Fruit fly (Drosophila melanogaster): Measurements from ENCODE around the gene Naa30B.
A peak's percentile ranks its signal among the peaks of the same experiment; 100 is the strongest.

The Naa30B gene

dm6 chr3L:1478998-1479680, 7.3 kb upstream of the Naa30B start (continued):
- peak; percentile 98 for TF ChIP-seq zen (tag; optimal IDR thresholded peaks at IDR 0.05)
- peak; percentile 56 for TF ChIP-seq Hr3 (GFP tag; optimal IDR thresholded peaks at IDR 0.05)
- TF ChIP-seq Hr78 (GFP tag; optimal IDR thresholded peaks at IDR 0.05): no peak
- TF ChIP-seq pros (GFP tag; optimal IDR thresholded peaks at IDR 0.05): no peak
- no peak for TF ChIP-seq Doc3 (GFP tag; IDR thresholded peaks at IDR 0.05; ENCODE audit: partially characterized antibody)
- no peak for TF ChIP-seq nau (GFP tag; optimal IDR thresholded peaks at IDR 0.05)
- no peak for TF ChIP-seq NFAT (GFP tag; IDR thresholded peaks at IDR 0.05)
- TF ChIP-seq Myb (GFP tag; optimal IDR thresholded peaks at IDR 0.05): peak; percentile 33
- TF ChIP-seq lola (GFP tag; optimal IDR thresholded peaks at IDR 0.05): peak in 1 of 3 experiments; percentile 86
- TF ChIP-seq D19A (tag; optimal IDR thresholded peaks at IDR 0.05): peak; percentile 19
- TF ChIP-seq NK7.1 (GFP tag; optimal IDR thresholded peaks at IDR 0.05): peak; percentile 47
- peak; percentile 30 for TF ChIP-seq shn (GFP tag; optimal IDR thresholded peaks at IDR 0.05)
- no peak for TF ChIP-seq abd-A (tag; optimal IDR thresholded peaks at IDR 0.05)
- TF ChIP-seq H2.0 (GFP tag; IDR thresholded peaks at IDR 0.05): peak; percentile 76
- peak; percentile 27 for TF ChIP-seq CG12155 (GFP tag; optimal IDR thresholded peaks at IDR 0.05)
- TF ChIP-seq repo (GFP tag; optimal IDR thresholded peaks at IDR 0.05): no peak
- TF ChIP-seq stc (GFP tag; IDR thresholded peaks at IDR 0.05): peak; percentile 47; the same call in 1 of the 2 replicates
- TF ChIP-seq bsh (GFP tag; optimal IDR thresholded peaks at IDR 0.05): peak in 1 of 2 experiments; percentile 62
- TF ChIP-seq CG43689 (GFP tag; IDR thresholded peaks at IDR 0.05): no peak
- no peak for TF ChIP-seq aop (GFP tag; IDR thresholded peaks at IDR 0.05)
- TF ChIP-seq bowl (GFP tag; IDR thresholded peaks at IDR 0.05): no peak
- peak; percentile 82 for TF ChIP-seq CG2712 (tag; optimal IDR thresholded peaks at IDR 0.05)
- peak; percentile 51 for TF ChIP-seq CG11504 (tag; optimal IDR thresholded peaks at IDR 0.05)
- peak; percentile 63 for TF ChIP-seq Bdp1 (GFP tag; optimal IDR thresholded peaks at IDR 0.05)
- no peak for TF ChIP-seq cad (GFP tag; optimal IDR thresholded peaks at IDR 0.05)
- 0 out of 3 replicates have a peak, but pooled peaks have one; percentile 38 for TF ChIP-seq CG11093 (GFP tag; IDR thresholded peaks at IDR 0.05)
- peak; percentile 74 for TF ChIP-seq CG10979 (tag; optimal IDR thresholded peaks at IDR 0.05)
- peak; percentile 97 for TF ChIP-seq fd102C (GFP tag; optimal IDR thresholded peaks at IDR 0.05)
- TF ChIP-seq grau (tag; optimal IDR thresholded peaks at IDR 0.05): peak; percentile 61
- peak; percentile 51 for TF ChIP-seq dati (GFP tag; IDR thresholded peaks at IDR 0.05)
- TF ChIP-seq CG18262 (tag; optimal IDR thresholded peaks at IDR 0.05): peak; percentile 81
- no peak for TF ChIP-seq bab2 (GFP tag; optimal IDR thresholded peaks at IDR 0.05)
- no peak for TF ChIP-seq CG4854 (GFP tag; optimal IDR thresholded peaks at IDR 0.05)
- TF ChIP-seq otp (GFP tag; IDR thresholded peaks at IDR 0.05): peak; percentile 87
- TF ChIP-seq CG30403 (GFP tag; optimal IDR thresholded peaks at IDR 0.05): peak; percentile 50
- peak; percentile 50 for TF ChIP-seq CG12744 (GFP tag; optimal IDR thresholded peaks at IDR 0.05)
- peak; percentile 24 for TF ChIP-seq CG9437 (GFP tag; optimal IDR thresholded peaks at IDR 0.05)
- peak; percentile 41 for TF ChIP-seq fd96Cb (tag; optimal IDR thresholded peaks at IDR 0.05)
- TF ChIP-seq hbn (GFP tag; IDR thresholded peaks at IDR 0.05; ENCODE audit: partially characterized antibody): no peak
- TF ChIP-seq CG18011 (GFP tag; optimal IDR thresholded peaks at IDR 0.05): no peak
- TF ChIP-seq HHEX (GFP tag; optimal IDR thresholded peaks at IDR 0.05): no peak
- 0 out of 3 replicates have a peak, but pooled peaks have one; percentile 48 for TF ChIP-seq CG2199 (GFP tag; IDR thresholded peaks at IDR 0.05)
- no peak for TF ChIP-seq knrl (GFP tag; IDR thresholded peaks at IDR 0.05; ENCODE audit: partially characterized antibody)
- peak; percentile 26 for TF ChIP-seq tx (GFP tag; optimal IDR thresholded peaks at IDR 0.05)
- TF ChIP-seq CG34422 (GFP tag; IDR thresholded peaks at IDR 0.05): peak; percentile 82

Measured in whole organism, embryonic.